Fruit fly (Drosophila melanogaster) whole organism, wandering third instar larva: ENCODE data around the gene Msh6.

Source experiments
- Abd-B ChIP-seq: fragments of >200 bp; optimal IDR thresholded peaks from 2 replicates; lab custom pipeline; 2017; ENCODE audit warnings: missing biosample characterization, missing genetic modification characterization
- CG32264 ChIP-seq: fragments of 200-800 bp; sonication (Bioruptor generic); optimal IDR thresholded peaks from 2 replicates; lab custom pipeline; 2016; ENCODE audit warnings: missing biosample characterization, missing genetic modification characterization
- CG9705 ChIP-seq: fragments of 200-800 bp; sonication (Bioruptor generic); optimal IDR thresholded peaks from 2 replicates; lab custom pipeline; 2018; ENCODE audit warnings: missing biosample characterization, mild to moderate bottlenecking, missing genetic modification characterization
- CrebA ChIP-seq: fragments of 200-800 bp; sonication (Bioruptor generic); optimal IDR thresholded peaks from 2 replicates; lab custom pipeline; 2016; ENCODE audit warnings: missing biosample characterization, mild to moderate bottlenecking, missing genetic modification characterization, borderline replicate concordance
- Dfd ChIP-seq: fragments of >200 bp; optimal IDR thresholded peaks from 2 replicates; lab custom pipeline; 2017; ENCODE audit warnings: missing biosample characterization, missing genetic modification characterization
- Dif ChIP-seq: fragments of 200-275, 200-300 bp; sonication (Bioruptor generic); optimal IDR thresholded peaks from 2 replicates; lab custom pipeline; 2018; ENCODE audit warnings: missing biosample characterization, missing genetic modification characterization; ENCODE audit not compliant: partially characterized antibody
- GATAd ChIP-seq: sonication (Bioruptor generic); optimal IDR thresholded peaks from 2 replicates; lab custom pipeline; 2016; ENCODE audit warnings: missing biosample characterization, missing genetic modification characterization
- HLH106 ChIP-seq: fragments of 200-800 bp; optimal IDR thresholded peaks from 3 replicates; lab custom pipeline; 2019; ENCODE audit warnings: missing biosample characterization, mild to moderate bottlenecking, missing genetic modification characterization, moderate library complexity
- Hnf4 ChIP-seq: fragments of 200-800 bp; sonication (Bioruptor generic); optimal IDR thresholded peaks from 2 replicates; lab custom pipeline; 2016; ENCODE audit warnings: missing biosample characterization, mild to moderate bottlenecking, missing genetic modification characterization
- Hr78 ChIP-seq: fragments of >200 bp; optimal IDR thresholded peaks from 2 replicates; lab custom pipeline; 2017; ENCODE audit warnings: missing biosample characterization, missing genetic modification characterization
- Hr83 ChIP-seq: fragments of 200-300 bp; sonication (Bioruptor generic); optimal IDR thresholded peaks from 2 replicates; lab custom pipeline; 2016; ENCODE audit warnings: missing biosample characterization, mild to moderate bottlenecking, missing genetic modification characterization, moderate library complexity; ENCODE audit not compliant: poor library complexity, severe bottlenecking
- Jra ChIP-seq: sonication (Bioruptor generic); optimal IDR thresholded peaks from 2 replicates; lab custom pipeline; 2016; ENCODE audit warnings: missing biosample characterization, missing genetic modification characterization
- Mio ChIP-seq: sonication (Bioruptor generic); optimal IDR thresholded peaks from 2 replicates; lab custom pipeline; 2016; ENCODE audit warnings: missing biosample characterization, missing genetic modification characterization
- Myc ChIP-seq: fragments of >200 bp; optimal IDR thresholded peaks from 2 replicates; lab custom pipeline; 2017
- N ChIP-seq: fragments of >200 bp; optimal IDR thresholded peaks from 2 replicates; lab custom pipeline; 2018; ENCODE audit warnings: missing biosample characterization, missing external identifiers, missing genetic modification characterization
- OdsH ChIP-seq: fragments of 200-800 bp; sonication (Bioruptor generic); optimal IDR thresholded peaks from 2 replicates; lab custom pipeline; 2016; ENCODE audit warnings: missing biosample characterization, mild to moderate bottlenecking, missing genetic modification characterization
- Rel ChIP-seq, 2 experiments: fragments of 200-800 bp; sonication (Bioruptor generic) in 1 of 2; optimal IDR thresholded peaks; 2 replicates in 1 of 2; 3 replicates in 1 of 2; lab custom pipeline; 2016 to 2019; ENCODE audit warnings: mild to moderate bottlenecking in 2 of 2, missing biosample characterization in 2 of 2, missing genetic modification characterization in 2 of 2, moderate library complexity in 1 of 2
- Sp1 ChIP-seq: fragments of 200-800 bp; sonication (Bioruptor generic); optimal IDR thresholded peaks from 3 replicates; lab custom pipeline; 2019; ENCODE audit warnings: missing biosample characterization, mild to moderate bottlenecking, missing genetic modification characterization, moderate library complexity
- Vsx2 ChIP-seq: fragments of 200-300, 225-300 bp; sonication (Bioruptor generic); optimal IDR thresholded peaks from 2 replicates; lab custom pipeline; 2018; ENCODE audit warnings: missing biosample characterization, missing genetic modification characterization; ENCODE audit not compliant: partially characterized antibody
- br ChIP-seq: fragments of 200-800 bp; sonication (Bioruptor generic); optimal IDR thresholded peaks from 2 replicates; lab custom pipeline; 2016; ENCODE audit warnings: missing biosample characterization, missing genetic modification characterization
- brk ChIP-seq: fragments of 200-800 bp; sonication (Bioruptor generic); optimal IDR thresholded peaks from 2 replicates; lab custom pipeline; 2016; ENCODE audit warnings: missing biosample characterization, mild to moderate bottlenecking, missing genetic modification characterization
- dl ChIP-seq, 2 experiments: fragments of 175-275, 200-275 bp in 1 of 2; fragments of 200-275 bp in 1 of 2; sonication (Bioruptor generic); optimal IDR thresholded peaks; lab custom pipeline; 2018; ENCODE audit warnings: mild to moderate bottlenecking in 2 of 2, missing biosample characterization in 2 of 2, missing genetic modification characterization in 2 of 2, moderate library complexity in 2 of 2; ENCODE audit not compliant: partially characterized antibody in 2 of 2, insufficient read depth in 1 of 2
- dmrt93B ChIP-seq: fragments of 200-800 bp; sonication (Bioruptor generic); optimal IDR thresholded peaks from 2 replicates; lab custom pipeline; 2018; ENCODE audit warnings: missing biosample characterization, mild to moderate bottlenecking, missing genetic modification characterization
- dsf ChIP-seq: sonication (Bioruptor generic); optimal IDR thresholded peaks from 2 replicates; lab custom pipeline; 2016; ENCODE audit warnings: missing biosample characterization, missing genetic modification characterization, borderline replicate concordance
- ey ChIP-seq: fragments of 200-800 bp; sonication (Bioruptor generic); optimal IDR thresholded peaks from 2 replicates; lab custom pipeline; 2016; ENCODE audit warnings: missing biosample characterization, missing genetic modification characterization
- foxo ChIP-seq, 2 experiments: fragments of 200-800 bp; sonication (Bioruptor generic); optimal IDR thresholded peaks; 2 replicates in 1 of 2; 3 replicates in 1 of 2; lab custom pipeline; 2016 to 2017; ENCODE audit warnings: missing biosample characterization in 2 of 2, missing genetic modification characterization in 2 of 2
- fru ChIP-seq: fragments of 200-800 bp; sonication (Bioruptor generic); optimal IDR thresholded peaks from 3 replicates; lab custom pipeline; 2016; ENCODE audit warnings: missing biosample characterization, mild to moderate bottlenecking, missing genetic modification characterization
- h ChIP-seq: fragments of 200-800 bp; sonication (Bioruptor generic); optimal IDR thresholded peaks from 3 replicates; lab custom pipeline; 2016; ENCODE audit warnings: missing biosample characterization, mild to moderate bottlenecking, missing genetic modification characterization
- jim ChIP-seq: fragments of 175-275, 200-325 bp; sonication (Bioruptor generic); optimal IDR thresholded peaks from 2 replicates; lab custom pipeline; 2016; ENCODE audit warnings: missing biosample characterization, mild to moderate bottlenecking, missing genetic modification characterization
- lola ChIP-seq: fragments of >200 bp; optimal IDR thresholded peaks from 2 replicates; lab custom pipeline; 2017; ENCODE audit warnings: missing biosample characterization, missing genetic modification characterization
- pan ChIP-seq: fragments of >200 bp; optimal IDR thresholded peaks from 2 replicates; lab custom pipeline; 2017
- psq ChIP-seq: fragments of 200-800 bp; sonication (Bioruptor generic); optimal IDR thresholded peaks from 3 replicates; lab custom pipeline; 2017; ENCODE audit warnings: missing biosample characterization, mild to moderate bottlenecking, missing genetic modification characterization, moderate library complexity
- rgr ChIP-seq: fragments of 200-800 bp; sonication (Bioruptor generic); optimal IDR thresholded peaks from 3 replicates; lab custom pipeline; 2016; ENCODE audit warnings: missing biosample characterization, mild to moderate bottlenecking, missing genetic modification characterization
- sage ChIP-seq: fragments of 200-800 bp; sonication (Bioruptor generic); optimal IDR thresholded peaks from 2 replicates; lab custom pipeline; 2016; ENCODE audit warnings: missing biosample characterization, mild to moderate bottlenecking, missing genetic modification characterization
- sv ChIP-seq: fragments of 200-800 bp; sonication (Bioruptor generic); optimal IDR thresholded peaks from 3 replicates; lab custom pipeline; 2016; ENCODE audit warnings: missing biosample characterization, missing genetic modification characterization
- tai ChIP-seq: sonication (Bioruptor generic); optimal IDR thresholded peaks from 2 replicates; lab custom pipeline; 2016; ENCODE audit warnings: missing biosample characterization, missing genetic modification characterization
- usp ChIP-seq: fragments of >200 bp; optimal IDR thresholded peaks from 2 replicates; lab custom pipeline; 2017; ENCODE audit warnings: missing biosample characterization, missing genetic modification characterization
- woc ChIP-seq: sonication (Bioruptor generic); optimal IDR thresholded peaks from 2 replicates; lab custom pipeline; 2016; ENCODE audit warnings: missing biosample characterization, mild to moderate bottlenecking, missing genetic modification characterization

Gene Msh6

DNA sequence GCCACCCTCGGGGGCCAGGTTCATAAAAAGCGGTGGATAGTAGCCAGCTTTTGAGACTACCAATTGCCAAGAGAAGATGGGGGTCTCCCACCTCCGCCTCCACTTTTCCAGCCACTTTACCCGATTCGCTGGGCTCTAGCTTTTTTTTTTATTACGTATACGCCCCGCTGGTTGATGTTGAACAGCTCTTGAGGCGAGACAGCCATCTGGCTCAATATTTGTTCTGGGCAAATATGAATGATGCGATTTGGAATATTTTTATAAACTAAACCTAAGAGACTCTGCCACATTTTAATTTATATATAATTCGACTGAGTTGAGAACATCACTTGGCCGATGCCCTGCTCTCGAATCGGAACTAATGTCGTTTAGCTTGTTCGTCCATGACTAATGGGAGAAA, 8.3 kb downstream of the Msh6 start:
- TF ChIP-seq Dfd (no peak), Jra (no peak), HLH106 (tag; lab: Kevin White, UChicago) (no peak), GATAd (no peak), Mio (GFP tag; lab: Kevin White, UChicago) (no peak), lola (GFP tag; lab: Kevin White, UChicago) (no peak), psq (GFP tag; lab: Kevin White, UChicago) (peak; percentile 18), dl (GFP tag; optimal IDR thresholded peaks at IDR 0.05; lab: Kevin White, UChicago; ENCODE audit: insufficient read depth in 1 of 2, partially characterized antibody in 2 of 2) (no peak), foxo (GFP tag; optimal IDR thresholded peaks at IDR 0.05; lab: Kevin White, UChicago) (peak in 1 of 2 experiments; percentile 55), Myc (lab: Kevin White, UChicago) (no peak), woc (GFP tag; lab: Kevin White, UChicago) (no peak), Vsx2 (no peak), dsf (GFP tag; lab: Kevin White, UChicago) (no peak), Hr83 (GFP tag; lab: Kevin White, UChicago) (peak; percentile 97), Rel (GFP tag; optimal IDR thresholded peaks at IDR 0.05; lab: Kevin White, UChicago) (no peak), Rel (tag; optimal IDR thresholded peaks at IDR 0.05; lab: Kevin White, UChicago) (no peak), brk (GFP tag; lab: Kevin White, UChicago) (no peak), h (GFP tag; lab: Kevin White, UChicago) (peak; percentile 76), jim (GFP tag; lab: Kevin White, UChicago) (no peak), Dif (no peak), usp (GFP tag; lab: Kevin White, UChicago) (no peak), pan (lab: Kevin White, UChicago) (no peak), tai (no peak), rgr (GFP tag; lab: Kevin White, UChicago) (peak; percentile 78), fru (no peak), Hr78 (GFP tag; lab: Kevin White, UChicago) (no peak), CrebA (GFP tag; lab: Kevin White, UChicago) (no peak), OdsH (GFP tag; lab: Kevin White, UChicago) (peak; percentile 66), Abd-B (no peak), CG9705 (GFP tag; lab: Kevin White, UChicago) (peak; percentile 0), Sp1 (GFP tag; lab: Kevin White, UChicago) (no peak), ey (GFP tag; lab: Kevin White, UChicago) (no peak), CG32264 (GFP tag; lab: Kevin White, UChicago) (no peak), br (GFP tag; lab: Kevin White, UChicago) (peak; percentile 36), N (no peak), Hnf4 (GFP tag; lab: Kevin White, UChicago) (no peak), sage (GFP tag; lab: Kevin White, UChicago) (no peak), dmrt93B (GFP tag; lab: Kevin White, UChicago) (no peak), sv (GFP tag; lab: Kevin White, UChicago) (no peak)

dm6 chr3L:15146643-15147187, 11.6 kb downstream of the Msh6 start, which contains the start of gene FucTA:
FucTA (plus strand) TSS chr3L:15147137.
- no peak for TF ChIP-seq sv (GFP tag; lab: Kevin White, UChicago)
- no peak for TF ChIP-seq CrebA (GFP tag; lab: Kevin White, UChicago)
